Worm (Caenorhabditis elegans) whole organism, midembryonic: Measurements from ENCODE around the gene col-153.

Experiments used
- T22C8.4 ChIP-seq: fragments of 200-800 bp; sonication (Bioruptor generic); IDR thresholded peaks from 2 replicates; pipeline ENCODE4 v1.3.6; 2022; ENCODE audit warnings: missing genetic modification characterization, missing compliant biosample characterization
- cog-1 ChIP-seq: sonication (generic microtip); optimal IDR thresholded peaks from 2 replicates; lab custom pipeline; 2016; ENCODE audit warnings: missing genetic modification characterization, missing compliant biosample characterization
- flt-1 ChIP-seq: fragments of 200-800 bp; sonication (Bioruptor generic); IDR thresholded peaks from 2 replicates; pipeline ENCODE4 v1.3.6; 2022; ENCODE audit warnings: missing genetic modification characterization, missing compliant biosample characterization
- klf-2 ChIP-seq: fragments of 200-800 bp; sonication (Bioruptor generic); conservative IDR thresholded peaks from 2 replicates; pipeline ENCODE4 v1.3.6; 2022; ENCODE audit warnings: missing genetic modification reagents, missing genetic modification characterization, missing compliant biosample characterization
- med-1 ChIP-seq: sonication (generic microtip); optimal IDR thresholded peaks from 2 replicates; lab custom pipeline; 2017; ENCODE audit warnings: missing genetic modification characterization, mild to moderate bottlenecking, missing compliant biosample characterization, antibody characterized with exemption, missing genetic modification reagents; ENCODE audit not compliant: insufficient read depth
- ref-1 ChIP-seq: fragments of 200-800 bp; sonication (Bioruptor generic); conservative IDR thresholded peaks from 2 replicates; pipeline ENCODE4 v1.3.6; 2022; ENCODE audit warnings: missing genetic modification reagents, missing genetic modification characterization, missing compliant biosample characterization
- tab-1 ChIP-seq: fragments of 200-800 bp; sonication (Bioruptor generic); IDR thresholded peaks from 2 replicates; pipeline ENCODE4 v1.3.6; 2022; ENCODE audit warnings: missing genetic modification characterization, missing compliant biosample characterization
- ztf-23 ChIP-seq: fragments of 200-800 bp; sonication (Bioruptor generic); IDR thresholded peaks from 2 replicates; pipeline ENCODE4 v1.3.6; 2022; ENCODE audit warnings: missing genetic modification reagents, missing genetic modification characterization, missing compliant biosample characterization
- ztf-29 ChIP-seq: fragments of 200-800 bp; sonication (Bioruptor generic); IDR thresholded peaks from 2 replicates; pipeline ENCODE4 v1.3.6; 2022; ENCODE audit warnings: missing genetic modification reagents, missing genetic modification characterization, missing compliant biosample characterization

The col-153 gene

DNA sequence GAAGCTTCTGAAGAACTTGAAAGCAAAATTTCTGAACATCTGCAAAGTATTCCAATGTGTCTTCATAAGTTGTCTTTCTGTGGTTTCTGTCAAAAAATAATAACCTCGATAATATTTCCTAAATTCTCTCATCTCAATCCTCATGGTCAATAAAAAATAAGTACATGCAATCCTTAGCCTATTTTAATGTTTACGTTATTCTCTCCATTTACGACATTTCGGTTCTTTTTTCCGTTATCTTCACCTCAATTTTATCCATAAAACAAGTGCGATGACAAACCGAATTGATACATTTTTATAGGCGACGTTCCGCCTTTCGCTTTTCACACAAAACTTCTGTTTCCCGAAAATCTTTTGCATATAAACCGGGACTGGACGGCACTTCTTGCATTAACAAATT lies at the start of gene col-153:
col-153 (plus strand) TSS at position 301 of the 400 bp plus-strand sequence.
- TF ChIP-seq klf-2 = no peak
- no peak for TF ChIP-seq ref-1 (GFP tag; lab: Robert Waterston, UW)
- no peak for TF ChIP-seq cog-1 (tag; lab: Kevin White, UChicago)
- no peak for TF ChIP-seq tab-1
- TF ChIP-seq ztf-23 (GFP tag; lab: Robert Waterston, UW) = no peak
- TF ChIP-seq T22C8.4 (GFP tag; lab: Robert Waterston, UW) = no peak
- no peak for TF ChIP-seq flt-1 (GFP tag; lab: Robert Waterston, UW)
- TF ChIP-seq med-1 = no peak
- TF ChIP-seq ztf-29 (GFP tag; lab: Robert Waterston, UW) = no peak

- TF ChIP-seq T22C8.4 (GFP tag; lab: Robert Waterston, UW) (no peak), ztf-23 (GFP tag; lab: Robert Waterston, UW) (no peak), tab-1 (no peak), ref-1 (GFP tag; lab: Robert Waterston, UW) (no peak), cog-1 (tag; lab: Kevin White, UChicago) (no peak), klf-2 (no peak), med-1 (no peak), flt-1 (GFP tag; lab: Robert Waterston, UW) (no peak)
Observed at ce11 chrV:10901125-10901524, 48.5 kb upstream of the col-153 start, which contains the start of gene spp-16. Gene spp-16 (minus strand): TSS chrV:10901303.

DNA sequence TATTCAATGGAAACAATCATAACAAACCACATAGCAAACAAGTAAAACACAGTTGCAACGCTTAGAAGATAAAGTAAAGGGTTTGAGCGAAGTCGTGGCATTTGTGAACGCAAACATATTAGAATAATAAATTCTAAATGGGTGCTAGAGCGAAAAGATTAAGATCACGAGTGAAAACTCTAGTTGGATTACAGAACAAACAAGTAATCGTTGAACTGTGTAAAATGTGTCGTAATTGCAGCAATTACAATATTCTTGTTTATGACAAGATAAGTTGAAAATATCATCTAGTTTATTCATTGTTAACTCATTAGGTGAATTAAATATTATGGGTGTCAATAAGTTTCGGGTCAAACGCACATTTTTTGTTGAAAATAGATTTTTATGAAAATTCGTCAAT lies 46.9 kb upstream of the col-153 start, which contains the start of gene F32D8.8:
F32D8.8 (minus strand) TSS at position 101 of the 400 bp plus-strand sequence.
- TF ChIP-seq med-1 (no peak), klf-2 (no peak), ztf-23 (GFP tag; lab: Robert Waterston, UW) (no peak)

- TF ChIP-seq flt-1 (GFP tag; lab: Robert Waterston, UW) = no peak
- no peak for TF ChIP-seq ztf-29 (GFP tag; lab: Robert Waterston, UW)
- TF ChIP-seq ztf-23 (GFP tag; lab: Robert Waterston, UW) = no peak
Observed at ce11 chrV:10903748-10904147, 45.9 kb upstream of the col-153 start, which contains the start of gene F32D8.15. Gene F32D8.15 (plus strand): TSS chrV:10904048.

DNA sequence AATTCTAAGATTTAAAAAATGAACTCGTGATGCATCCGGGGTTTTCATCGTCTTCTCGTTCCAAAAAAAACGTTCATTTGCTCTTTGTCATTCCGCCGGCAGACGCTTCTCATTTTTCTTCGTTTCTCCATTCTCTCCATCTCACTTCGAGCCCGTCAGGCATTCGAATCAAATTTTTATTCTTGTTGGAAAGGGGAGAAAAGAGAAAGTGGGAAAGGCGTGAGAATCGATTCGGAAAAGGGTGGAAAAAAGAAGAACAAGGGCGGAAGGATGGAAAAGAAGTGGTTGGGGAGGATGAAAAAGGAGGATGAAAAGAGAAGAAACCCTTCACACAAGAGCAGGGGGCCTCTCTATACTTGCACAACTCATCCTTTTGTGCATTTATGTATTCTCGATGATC lies 44.8 kb upstream of the col-153 start:
- TF ChIP-seq ztf-23 (GFP tag; lab: Robert Waterston, UW) (no peak), tab-1 (no peak), cog-1 (tag; lab: Kevin White, UChicago) (no peak), med-1 (no peak), flt-1 (GFP tag; lab: Robert Waterston, UW) (no peak), ref-1 (GFP tag; lab: Robert Waterston, UW) (no peak), klf-2 (no peak), T22C8.4 (GFP tag; lab: Robert Waterston, UW) (no peak), ztf-29 (GFP tag; lab: Robert Waterston, UW) (no peak)

DNA sequence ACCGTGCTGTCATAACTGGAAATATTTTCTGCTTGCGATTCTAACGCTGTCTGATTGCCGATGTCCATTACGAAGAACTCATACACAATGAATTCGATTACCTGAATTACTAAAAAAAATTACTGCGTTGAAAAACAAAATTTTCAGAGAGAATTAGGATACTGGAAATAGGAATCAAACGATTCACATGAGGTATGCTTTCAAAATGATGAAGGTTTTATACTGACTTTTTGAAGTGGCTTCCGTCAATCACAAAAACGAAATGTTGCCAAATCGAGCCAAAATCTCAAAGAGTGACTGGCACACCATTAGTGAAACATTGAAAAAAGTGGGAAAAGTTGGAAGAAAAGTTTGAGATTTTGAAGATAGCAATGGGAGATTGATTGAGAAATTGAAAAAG lies 40.5 kb upstream of the col-153 start, which contains the start of gene zzz-1:
zzz-1 (minus strand) TSS at position 101 of the 400 bp plus-strand sequence.
- TF ChIP-seq tab-1 (no peak), klf-2 (no peak), cog-1 (tag; lab: Kevin White, UChicago) (no peak), med-1 (no peak), ztf-23 (GFP tag; lab: Robert Waterston, UW) (no peak), T22C8.4 (GFP tag; lab: Robert Waterston, UW) (no peak)

DNA sequence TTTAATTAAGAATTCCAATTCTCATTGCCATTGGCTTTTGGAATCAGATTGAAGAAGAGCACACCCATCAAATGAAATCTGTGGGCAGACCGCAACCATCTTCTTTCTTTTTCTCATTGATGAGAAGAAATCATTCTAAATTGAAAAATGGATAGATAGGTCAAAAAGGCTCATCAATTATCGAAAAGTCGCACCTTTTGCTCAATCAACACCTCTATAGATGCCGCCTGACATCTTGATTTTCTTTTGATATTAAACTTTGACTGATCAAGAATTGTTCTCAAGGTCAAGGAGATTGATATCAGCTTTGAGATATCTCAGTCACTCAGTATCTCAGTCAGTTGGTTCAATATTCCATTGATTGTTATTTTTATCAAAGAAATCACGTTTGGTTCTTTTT lies 39.7 kb upstream of the col-153 start:
- TF ChIP-seq flt-1 (GFP tag; lab: Robert Waterston, UW) (no peak), ztf-29 (GFP tag; lab: Robert Waterston, UW) (no peak), klf-2 (no peak), ref-1 (GFP tag; lab: Robert Waterston, UW) (no peak), tab-1 (no peak), ztf-23 (GFP tag; lab: Robert Waterston, UW) (no peak), T22C8.4 (GFP tag; lab: Robert Waterston, UW) (no peak), cog-1 (tag; lab: Kevin White, UChicago) (no peak), med-1 (no peak)

DNA sequence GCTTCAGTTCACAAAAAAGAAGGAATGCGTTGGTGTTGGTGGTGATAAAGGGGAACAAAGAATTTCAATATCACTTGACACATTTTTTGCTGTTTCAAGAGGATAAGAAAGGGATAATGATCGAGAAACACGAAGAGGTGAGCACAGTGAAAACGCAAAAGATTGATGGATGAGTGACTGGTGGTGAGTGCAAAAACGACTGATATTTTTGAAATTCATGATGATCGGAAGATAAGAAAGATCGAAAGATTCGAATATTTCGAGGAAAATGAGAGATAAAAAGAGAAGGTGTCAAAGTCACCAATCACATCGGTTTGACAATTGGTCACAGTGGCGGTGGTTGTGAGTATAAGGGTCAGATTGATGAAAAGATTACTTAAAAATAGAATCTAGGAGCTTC lies 33.7 kb upstream of the col-153 start:
- TF ChIP-seq flt-1 (GFP tag; lab: Robert Waterston, UW) (no peak), tab-1 (no peak), ztf-23 (GFP tag; lab: Robert Waterston, UW) (no peak), T22C8.4 (GFP tag; lab: Robert Waterston, UW) (no peak), ztf-29 (GFP tag; lab: Robert Waterston, UW) (no peak), cog-1 (tag; lab: Kevin White, UChicago) (no peak), ref-1 (GFP tag; lab: Robert Waterston, UW) (no peak), med-1 (no peak), klf-2 (no peak)

DNA sequence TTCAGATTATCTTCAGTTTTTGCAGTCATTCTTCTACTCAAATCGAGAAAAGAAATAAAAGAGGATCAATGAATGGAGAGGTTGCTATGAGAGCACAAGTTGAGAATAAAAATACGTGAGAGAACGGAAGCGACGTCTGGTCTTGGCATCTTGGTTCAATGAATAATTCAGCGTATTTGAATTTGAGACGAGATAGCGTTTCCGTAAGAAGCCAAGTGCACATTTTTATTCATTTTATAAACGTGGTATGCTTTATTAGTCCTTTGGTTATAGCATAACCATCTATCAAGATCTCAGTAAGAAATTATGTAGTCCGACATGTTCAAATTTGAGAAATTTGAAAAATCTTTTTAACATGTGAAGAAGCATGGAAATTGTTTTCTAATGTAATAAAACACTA lies 31.2 kb upstream of the col-153 start, which contains the start of gene F58B4.2:
F58B4.2 (minus strand) TSS at position 101 of the 400 bp plus-strand sequence.
- TF ChIP-seq T22C8.4 (GFP tag; lab: Robert Waterston, UW) (no peak), ztf-29 (GFP tag; lab: Robert Waterston, UW) (no peak), med-1 (no peak), ztf-23 (GFP tag; lab: Robert Waterston, UW) (no peak), ref-1 (GFP tag; lab: Robert Waterston, UW) (no peak), cog-1 (tag; lab: Kevin White, UChicago) (no peak), tab-1 (no peak), klf-2 (no peak), flt-1 (GFP tag; lab: Robert Waterston, UW) (no peak)

DNA sequence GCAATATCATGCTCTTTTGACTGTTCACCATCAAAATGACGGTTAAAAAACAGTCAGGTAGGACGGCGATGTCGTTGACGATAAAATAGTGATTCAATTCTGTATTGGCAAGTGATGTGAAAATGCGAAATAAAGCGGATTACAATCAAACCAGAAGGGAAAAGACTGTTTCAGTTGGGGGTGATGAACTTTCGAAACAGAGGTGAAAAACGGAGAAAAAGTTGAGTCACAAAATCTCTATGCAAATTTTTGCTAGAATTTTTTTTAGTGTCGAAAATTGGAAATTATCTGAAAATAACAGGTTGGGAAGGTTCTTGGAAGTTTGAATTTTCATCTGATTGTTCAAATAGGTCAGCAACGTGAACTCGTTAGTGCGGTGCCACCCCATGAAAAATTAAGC lies 27.9 kb upstream of the col-153 start, which contains the start of gene nas-31:
nas-31 (minus strand) TSS at position 101 of the 400 bp plus-strand sequence.
- no peak for TF ChIP-seq T22C8.4 (GFP tag; lab: Robert Waterston, UW)
- no peak for TF ChIP-seq ztf-23 (GFP tag; lab: Robert Waterston, UW)
- TF ChIP-seq ref-1 (GFP tag; lab: Robert Waterston, UW) = no peak
- TF ChIP-seq tab-1 = no peak
- TF ChIP-seq cog-1 (tag; lab: Kevin White, UChicago) = no peak
- TF ChIP-seq ztf-29 (GFP tag; lab: Robert Waterston, UW) = no peak
- TF ChIP-seq flt-1 (GFP tag; lab: Robert Waterston, UW) = no peak
- no peak for TF ChIP-seq klf-2
